Fruit fly (Drosophila melanogaster) whole organism, embryonic: Measurements from ENCODE around the gene yellow-f2.

Source experiments
- Gug ChIP-seq: fragments of 200-800 bp; sonication (Bioruptor generic); IDR thresholded peaks from 4 replicates; pipeline ENCODE4 v1.3.6; 2022; ENCODE audit warnings: missing biosample characterization, missing genetic modification characterization
- Hmx ChIP-seq: fragments of 200-800 bp; sonication (Bioruptor generic); optimal IDR thresholded peaks from 2 replicates; lab custom pipeline; 2016; ENCODE audit warnings: missing biosample characterization, missing genetic modification characterization
- Nf-YA ChIP-seq: fragments of 200-800 bp; sonication (Bioruptor generic); IDR thresholded peaks from 2 replicates; pipeline ENCODE4 v1.3.6; 2022; ENCODE audit warnings: missing biosample characterization, missing genetic modification characterization
- tx ChIP-seq: fragments of 200-800 bp; sonication (Bioruptor generic); optimal IDR thresholded peaks from 2 replicates; lab custom pipeline; 2016; ENCODE audit warnings: missing biosample characterization, missing genetic modification characterization

DNA sequence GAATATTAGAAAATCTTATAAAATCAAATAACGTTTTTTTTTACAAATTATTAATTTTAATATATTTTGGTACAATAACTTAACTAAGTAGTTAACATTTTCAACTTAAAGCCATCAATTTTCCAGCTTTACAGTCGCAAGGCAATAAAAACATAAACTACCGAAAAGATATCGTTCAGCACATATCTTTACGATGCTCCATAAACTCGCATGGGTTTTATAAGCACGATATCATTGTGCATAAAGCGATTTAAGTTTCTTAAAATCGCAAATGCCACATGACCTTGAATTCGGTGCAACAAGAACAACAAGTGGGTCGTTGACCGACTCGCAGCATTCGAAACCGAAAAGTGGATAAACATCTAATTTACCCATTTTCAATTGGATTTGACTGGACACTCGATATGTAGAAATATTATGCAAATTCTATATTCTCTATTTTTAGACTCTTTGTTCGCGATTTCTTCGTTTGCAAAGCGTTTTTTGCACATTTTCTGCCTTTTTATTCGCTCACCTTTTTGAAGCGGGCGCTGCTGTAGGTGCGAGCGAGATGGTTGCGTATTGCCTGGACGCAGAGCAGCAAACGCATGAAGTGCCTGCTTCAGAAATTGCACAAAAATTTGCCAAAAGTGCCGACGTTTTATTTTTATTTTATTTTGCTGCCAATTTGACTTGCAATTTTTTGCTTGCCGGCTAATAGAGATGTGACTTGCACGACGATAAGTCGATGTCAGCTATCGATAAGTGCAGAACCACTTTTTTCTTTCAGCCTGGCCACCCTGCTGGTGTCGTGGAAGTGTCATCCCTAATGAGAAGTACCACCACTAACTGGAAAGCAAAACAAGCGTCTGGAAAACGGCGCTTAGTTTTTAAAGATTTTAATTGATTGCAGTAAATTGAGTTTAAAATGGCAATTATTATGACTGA lies 33.8 kb downstream of the yellow-f2 start, which contains the start of gene Spc25:
- no peak for TF ChIP-seq Hmx (GFP tag; lab: Kevin White, UChicago)
- TF ChIP-seq Gug: peak; percentile 84
- TF ChIP-seq tx: peak; percentile 60
- no peak for TF ChIP-seq Nf-YA (GFP tag; lab: Robert Waterston, UW)
